Worm (Caenorhabditis elegans): ENCODE data around the gene nhl-2.

ce11 chrIII:4900260-4900659, 1.4 kb upstream of the nhl-2 start, which contains the start of gene tag-340:
- TF ChIP-seq B0310.2 (tag; optimal IDR thresholded peaks at IDR 0.05) (no peak), ama-1 (optimal IDR thresholded peaks at IDR 0.05) (no peak), tbx-11 (GFP tag; IDR thresholded peaks at IDR 0.05) (no peak), flt-1 (GFP tag; IDR thresholded peaks at IDR 0.05) (no peak), ets-7 (tag; optimal IDR thresholded peaks at IDR 0.05) (no peak), F13C5.2 (tag; optimal IDR thresholded peaks at IDR 0.05) (no peak), ceh-36 (tag; optimal IDR thresholded peaks at IDR 0.05) (no peak)
